Fruit fly (Drosophila melanogaster): ENCODE data around the gene Yp3.
A peak's percentile ranks its signal among the peaks of the same experiment; 100 is the strongest.

Gene Yp3

dm6 chrX:13717982-13718402 is 41.4 kb upstream of the Yp3 start, which contains the start of gene Nadsyn (continued):
- TF ChIP-seq cg (GFP tag; optimal IDR thresholded peaks at IDR 0.05) = no peak
- TF ChIP-seq Sox100B (GFP tag; optimal IDR thresholded peaks at IDR 0.05) = no peak
- TF ChIP-seq CG10959 (GFP tag; IDR thresholded peaks at IDR 0.05) = no peak
- TF ChIP-seq CG7357 (GFP tag; IDR thresholded peaks at IDR 0.05) = no peak
- no peak for TF ChIP-seq CG18011 (GFP tag; optimal IDR thresholded peaks at IDR 0.05)
- TF ChIP-seq CG12744 (GFP tag; optimal IDR thresholded peaks at IDR 0.05) = no peak
- TF ChIP-seq Abd-B (GFP tag; optimal IDR thresholded peaks at IDR 0.05) = no peak
- no peak for TF ChIP-seq cad (GFP tag; optimal IDR thresholded peaks at IDR 0.05)
- no peak for TF ChIP-seq tx (GFP tag; optimal IDR thresholded peaks at IDR 0.05)
- TF ChIP-seq Blimp-1 (GFP tag; optimal IDR thresholded peaks at IDR 0.05) = no peak
- peak; percentile 7 for TF ChIP-seq Sin3A (optimal IDR thresholded peaks at IDR 0.05)
- TF ChIP-seq CG7839 (tag; optimal IDR thresholded peaks at IDR 0.05) = no peak
- no peak for TF ChIP-seq CG12219 (GFP tag; optimal IDR thresholded peaks at IDR 0.05)
- no peak for TF ChIP-seq br (optimal IDR thresholded peaks at IDR 0.05)
- no peak for TF ChIP-seq CG6813 (GFP tag; optimal IDR thresholded peaks at IDR 0.05)
- no peak for TF ChIP-seq NC2α (GFP tag; optimal IDR thresholded peaks at IDR 0.05)
- no peak for TF ChIP-seq hth (optimal IDR thresholded peaks at IDR 0.05)
- no peak for TF ChIP-seq CG18476 (GFP tag; optimal IDR thresholded peaks at IDR 0.05)
- TF ChIP-seq Lim3 (GFP tag; IDR thresholded peaks at IDR 0.05) = no peak
- TF ChIP-seq ind (GFP tag; optimal IDR thresholded peaks at IDR 0.05) = no peak
- TF ChIP-seq CG4820 (GFP tag; optimal IDR thresholded peaks at IDR 0.05) = no peak
- TF ChIP-seq en (GFP tag; optimal IDR thresholded peaks at IDR 0.05) = no peak
- TF ChIP-seq gro (GFP tag; optimal IDR thresholded peaks at IDR 0.05) = no peak
- TF ChIP-seq CG6854 (GFP tag; optimal IDR thresholded peaks at IDR 0.05) = no peak
- no peak for TF ChIP-seq CG30431 (GFP tag; optimal IDR thresholded peaks at IDR 0.05)
- peak; percentile 45 for TF ChIP-seq stwl (tag; optimal IDR thresholded peaks at IDR 0.05)
- no peak for TF ChIP-seq CG31441 (GFP tag; IDR thresholded peaks at IDR 0.05)
- TF ChIP-seq p53 (GFP tag; optimal IDR thresholded peaks at IDR 0.05) = no peak
- no peak for TF ChIP-seq Ssrp (tag; optimal IDR thresholded peaks at IDR 0.05)
- TF ChIP-seq org-1 (GFP tag; optimal IDR thresholded peaks at IDR 0.05) = no peak
- no peak for TF ChIP-seq CG8765 (GFP tag; IDR thresholded peaks at IDR 0.05)
- no peak for TF ChIP-seq Hmr (GFP tag; optimal IDR thresholded peaks at IDR 0.05)
- TF ChIP-seq CG11247 (GFP tag; IDR thresholded peaks at IDR 0.05) = no peak
- peak; percentile 51 for TF ChIP-seq trem (tag; optimal IDR thresholded peaks at IDR 0.05)
- no peak for TF ChIP-seq mam (GFP tag; optimal IDR thresholded peaks at IDR 0.05)
- no peak for TF ChIP-seq Atf3 (GFP tag; optimal IDR thresholded peaks at IDR 0.05)
- peak; percentile 76 for TF ChIP-seq Elba2 (GFP tag; optimal IDR thresholded peaks at IDR 0.05)
- TF ChIP-seq CG4854 (GFP tag; optimal IDR thresholded peaks at IDR 0.05) = no peak
- TF ChIP-seq CG31365 (tag; optimal IDR thresholded peaks at IDR 0.05) = no peak
- TF ChIP-seq NFAT (GFP tag; IDR thresholded peaks at IDR 0.05) = no peak
- TF ChIP-seq CG17186 (GFP tag; optimal IDR thresholded peaks at IDR 0.05) = no peak
- no peak for TF ChIP-seq Taf1 (GFP tag; IDR thresholded peaks at IDR 0.05)
- TF ChIP-seq grn (GFP tag; optimal IDR thresholded peaks at IDR 0.05) = no peak
- TF ChIP-seq Aef1 (GFP tag; IDR thresholded peaks at IDR 0.05) = no peak
- TF ChIP-seq HHEX (GFP tag; optimal IDR thresholded peaks at IDR 0.05) = no peak
- peak; percentile 49 for TF ChIP-seq CG2116 (GFP tag; optimal IDR thresholded peaks at IDR 0.05)
- no peak for TF ChIP-seq CG14667 (GFP tag; IDR thresholded peaks at IDR 0.05)
- no peak for TF ChIP-seq CG9727 (GFP tag; optimal IDR thresholded peaks at IDR 0.05)
- no peak for TF ChIP-seq CG18262 (tag; optimal IDR thresholded peaks at IDR 0.05)
- peak; percentile 19 for TF ChIP-seq phol (tag; optimal IDR thresholded peaks at IDR 0.05)
- peak; percentile 50; the same call in 1 of the 2 replicates for TF ChIP-seq nerfin-2 (GFP tag; IDR thresholded peaks at IDR 0.05; ENCODE audit: partially characterized antibody)
- no peak for TF ChIP-seq Spps (tag; optimal IDR thresholded peaks at IDR 0.05)
- no peak for TF ChIP-seq esg (GFP tag; conservative IDR thresholded peaks at IDR 0.05)
- TF ChIP-seq ttk (GFP tag; IDR thresholded peaks at IDR 0.05) = no peak
